Worm (Caenorhabditis elegans) whole organism, young adult: ENCODE measurements around the gene T01B10.5.
"Not testable (repeated sequence)": the region's sequence is repeated elsewhere in the genome, so short reads cannot be mapped to it uniquely, and the experiment has no call there.

Source experiments
- F33H1.4 ChIP-seq: fragments of 200-800 bp; sonication (Bioruptor generic); IDR thresholded peaks from 2 replicates; pipeline ENCODE4 v1.3.6; 2022; ENCODE audit warnings: missing genetic modification reagents, missing genetic modification characterization, missing compliant biosample characterization
- F57A8.1 ChIP-seq: fragments of 200-800 bp; sonication (Bioruptor generic); optimal IDR thresholded peaks from 2 replicates; lab custom pipeline; 2018; ENCODE audit warnings: mild to moderate bottlenecking, missing genetic modification characterization, moderate library complexity, missing compliant biosample characterization
- ama-1 ChIP-seq, 3 experiments: fragments of 150-350 bp in 1 of 3; sonication (generic microtip) in 2 of 3; optimal IDR thresholded peaks; 2 replicates each; lab custom pipeline; 2014 to 2018; ENCODE audit warnings: missing biosample characterization in 2 of 3, missing genetic modification characterization in 2 of 3, missing genetic modification reagents in 2 of 3
- bed-2 ChIP-seq: fragments of 200-800 bp; sonication (Bioruptor generic); IDR thresholded peaks from 2 replicates; pipeline ENCODE4 v1.3.6; 2022; ENCODE audit warnings: missing genetic modification reagents, missing genetic modification characterization, missing compliant biosample characterization
- ceh-79 ChIP-seq: sonication (generic microtip); optimal IDR thresholded peaks from 2 replicates; lab custom pipeline; 2017; ENCODE audit warnings: mild to moderate bottlenecking, missing genetic modification characterization, missing compliant biosample characterization
- him-1 ChIP-seq: sonication (generic microtip); optimal IDR thresholded peaks from 2 replicates; lab custom pipeline; 2016; ENCODE audit warnings: missing genotype, missing genetic modification reagents, missing genetic modification characterization, missing compliant biosample characterization
- nfya-1 ChIP-seq: sonication (generic microtip); optimal IDR thresholded peaks from 2 replicates; lab custom pipeline; 2017; ENCODE audit warnings: antibody characterized with exemption, missing compliant biosample characterization, missing genetic modification characterization, borderline replicate concordance; ENCODE audit not compliant: insufficient read depth
- pha-4 ChIP-seq: fragments of 150-350 bp; sonication (generic microtip); optimal IDR thresholded peaks from 2 replicates; lab custom pipeline; 2014; ENCODE audit warnings: missing biosample characterization, missing genetic modification reagents, missing genetic modification characterization
- repo-1 ChIP-seq: sonication (generic microtip); optimal IDR thresholded peaks from 2 replicates; lab custom pipeline; 2017; ENCODE audit warnings: mild to moderate bottlenecking, missing genetic modification characterization, missing compliant biosample characterization
- tbp1 ChIP-seq: fragments of 200-800 bp; sonication (Bioruptor generic); optimal IDR thresholded peaks from 2 replicates; lab custom pipeline; 2018; ENCODE audit warnings: mild to moderate bottlenecking, missing genetic modification characterization, missing compliant biosample characterization
- unc-62 ChIP-seq: fragments of 150-350 bp; optimal IDR thresholded peaks from 2 replicates; lab custom pipeline; 2014; ENCODE audit warnings: missing biosample characterization, missing genetic modification reagents, missing genetic modification characterization
- ztf-6 ChIP-seq: fragments of 200-800 bp; sonication (Bioruptor generic); IDR thresholded peaks from 2 replicates; pipeline ENCODE4 v1.3.6; 2022; ENCODE audit warnings: missing genetic modification reagents, missing genetic modification characterization, missing compliant biosample characterization

ce11 chrX:8458917-8459316 lies 36.2 kb upstream of the T01B10.5 start:
- TF ChIP-seq F57A8.1; bed-2 (GFP tag; lab: Robert Waterston, UW); him-1 (tag; lab: Kevin White, UChicago); pha-4 (tag; lab: Kevin White, UChicago); unc-62 (GFP tag; lab: Kevin White, UChicago); ztf-6 (GFP tag; lab: Robert Waterston, UW); ama-1 (optimal IDR thresholded peaks at IDR 0.05; lab: Kevin White, UChicago); ama-1 (GFP tag; optimal IDR thresholded peaks at IDR 0.05; lab: Kevin White, UChicago); ceh-79 (tag; lab: Kevin White, UChicago); nfya-1 (tag; lab: Kevin White, UChicago); F33H1.4; repo-1: not testable (repeated sequence)
- peak; percentile 72 for TF ChIP-seq tbp1 (GFP tag; lab: Kevin White, UChicago)
